Fruit fly (Drosophila melanogaster) whole organism, embryonic: ENCODE data around the gene Ugt305A1.

ENCODE experiments used
- Bdp1 ChIP-seq: fragments of 200-800 bp; sonication (Bioruptor generic); optimal IDR thresholded peaks from 3 replicates; lab custom pipeline; 2016; ENCODE audit warnings: missing biosample characterization, missing genetic modification characterization
- Bgb ChIP-seq: fragments of 200-800 bp; sonication (Bioruptor generic); IDR thresholded peaks from 2 replicates; pipeline ENCODE4 v1.3.6; 2022; ENCODE audit warnings: missing biosample characterization, missing genetic modification characterization; ENCODE audit not compliant: partially characterized antibody
- CG10431 ChIP-seq: fragments of 200-800 bp; sonication (Bioruptor generic); optimal IDR thresholded peaks from 3 replicates; lab custom pipeline; 2018; ENCODE audit warnings: missing biosample characterization, mild to moderate bottlenecking, missing genetic modification characterization
- CG12236 ChIP-seq: fragments of 200-800 bp; sonication (Bioruptor generic); optimal IDR thresholded peaks from 2 replicates; lab custom pipeline; 2016; ENCODE audit warnings: missing biosample characterization, missing genetic modification characterization
- CG12942 ChIP-seq: fragments of 200-800 bp; sonication (Bioruptor generic); optimal IDR thresholded peaks from 3 replicates; lab custom pipeline; 2016; ENCODE audit warnings: missing biosample characterization, missing genetic modification characterization
- CG14014 ChIP-seq: fragments of 200-800 bp; sonication (Bioruptor generic); IDR thresholded peaks from 2 replicates; pipeline ENCODE4 v1.3.6; 2022; ENCODE audit warnings: missing biosample characterization, missing genetic modification characterization
- CG14710 ChIP-seq: fragments of 200-800 bp; sonication (Bioruptor generic); optimal IDR thresholded peaks from 3 replicates; lab custom pipeline; 2019; ENCODE audit warnings: missing biosample characterization, mild to moderate bottlenecking, missing genetic modification characterization, moderate library complexity
- CG15073 ChIP-seq: fragments of 200-800 bp; sonication (Bioruptor generic); optimal IDR thresholded peaks from 2 replicates; lab custom pipeline; 2016; ENCODE audit warnings: missing biosample characterization, missing genetic modification characterization
- CG17385 ChIP-seq: fragments of 200-800 bp; sonication (Bioruptor generic); optimal IDR thresholded peaks from 3 replicates; lab custom pipeline; 2018; ENCODE audit warnings: missing biosample characterization, mild to moderate bottlenecking, missing genetic modification characterization
- CG2202 ChIP-seq: fragments of 200-800 bp; sonication (Bioruptor generic); optimal IDR thresholded peaks from 2 replicates; lab custom pipeline; 2018; ENCODE audit warnings: missing biosample characterization, mild to moderate bottlenecking, missing genetic modification characterization
- CG3995 ChIP-seq: fragments of 200-800 bp; sonication (Bioruptor generic); optimal IDR thresholded peaks from 3 replicates; lab custom pipeline; 2016; ENCODE audit warnings: missing biosample characterization, missing genetic modification characterization
- CG43689 ChIP-seq: fragments of 200-800 bp; sonication (Bioruptor generic); IDR thresholded peaks from 2 replicates; pipeline ENCODE4 v1.3.6; 2022; ENCODE audit warnings: missing biosample characterization, missing genetic modification characterization
- CG4730 ChIP-seq: fragments of 200-800 bp; sonication (Bioruptor generic); IDR thresholded peaks from 2 replicates; pipeline ENCODE4 v1.3.6; 2022; ENCODE audit warnings: missing biosample characterization, missing genetic modification characterization
- CG9727 ChIP-seq: fragments of 200-800 bp; sonication (Bioruptor generic); optimal IDR thresholded peaks from 3 replicates; lab custom pipeline; 2017; ENCODE audit warnings: missing biosample characterization, mild to moderate bottlenecking, missing genetic modification characterization
- CkIIα-i1 ChIP-seq: fragments of 200-800 bp; sonication (Bioruptor generic); IDR thresholded peaks from 2 replicates; pipeline ENCODE4 v1.3.6; 2022; ENCODE audit warnings: missing biosample characterization, missing genetic modification characterization
- D19B ChIP-seq: fragments of 200-800 bp; sonication (Bioruptor generic); optimal IDR thresholded peaks from 2 replicates; lab custom pipeline; 2017; ENCODE audit warnings: missing biosample characterization, mild to moderate bottlenecking, missing genetic modification characterization
- Deaf1 ChIP-seq: fragments of 200-800 bp; optimal IDR thresholded peaks from 3 replicates; lab custom pipeline; 2019; ENCODE audit warnings: missing biosample characterization, mild to moderate bottlenecking, missing genetic modification characterization, moderate library complexity
- Dip2 ChIP-seq: fragments of 200-800 bp; sonication (Bioruptor generic); IDR thresholded peaks from 2 replicates; pipeline ENCODE4 v1.3.6; 2022; ENCODE audit warnings: missing biosample characterization, missing genetic modification characterization
- Ets65A ChIP-seq: fragments of 200-800 bp; sonication (Bioruptor generic); peaks from one replicate; lab custom pipeline; 2016; ENCODE audit warnings: missing biosample characterization, missing genetic modification characterization
- Ets97D ChIP-seq: fragments of 200-800 bp; sonication (Bioruptor generic); optimal IDR thresholded peaks from 3 replicates; lab custom pipeline; 2016; ENCODE audit warnings: missing biosample characterization, missing genetic modification characterization
- H15 ChIP-seq: fragments of 200-800 bp; sonication (Bioruptor generic); IDR thresholded peaks from 3 replicates; pipeline ENCODE4 v1.3.6; 2022; ENCODE audit warnings: missing biosample characterization, missing genetic modification characterization
- HLH4C ChIP-seq: fragments of 200-800 bp; sonication (Bioruptor generic); IDR thresholded peaks from 3 replicates; pipeline ENCODE4 v1.3.6; 2022; ENCODE audit warnings: missing biosample characterization, missing genetic modification characterization; ENCODE audit not compliant: partially characterized antibody
- HLHmδ ChIP-seq: fragments of 200-800 bp; sonication (Bioruptor generic); optimal IDR thresholded peaks from 2 replicates; lab custom pipeline; 2018; ENCODE audit warnings: missing biosample characterization, mild to moderate bottlenecking, missing genetic modification characterization, moderate library complexity
- Hey ChIP-seq: fragments of 200-800 bp; sonication (Bioruptor generic); optimal IDR thresholded peaks from 3 replicates; lab custom pipeline; 2018; ENCODE audit warnings: missing biosample characterization, mild to moderate bottlenecking, missing genetic modification characterization
- Hmr ChIP-seq: fragments of 200-800 bp; sonication (Bioruptor generic); optimal IDR thresholded peaks from 3 replicates; lab custom pipeline; 2017; ENCODE audit warnings: mild to moderate bottlenecking, missing biosample characterization, missing genetic modification reagents, missing genetic modification characterization
- Hr39 ChIP-seq: fragments of >200 bp; optimal IDR thresholded peaks from 2 replicates; lab custom pipeline; 2017
- Hr78 ChIP-seq, 2 experiments: fragments of 200-800 bp in 1 of 2; fragments of >200 bp in 1 of 2; sonication (Bioruptor generic) in 1 of 2; optimal IDR thresholded peaks; 2 replicates each; lab custom pipeline; 2017 to 2019; ENCODE audit warnings: missing biosample characterization in 2 of 2, missing genetic modification characterization in 2 of 2, mild to moderate bottlenecking in 1 of 2, moderate library complexity in 1 of 2
- Lim3 ChIP-seq: fragments of 200-800 bp; sonication (Bioruptor generic); IDR thresholded peaks from 2 replicates; pipeline ENCODE4 v1.3.6; 2022; ENCODE audit warnings: missing biosample characterization, missing genetic modification characterization
- Neu2 ChIP-seq: fragments of 200-800 bp; sonication (Bioruptor generic); optimal IDR thresholded peaks from 3 replicates; lab custom pipeline; 2016; ENCODE audit warnings: missing biosample characterization, missing genetic modification characterization, borderline replicate concordance
- Poxn ChIP-seq: fragments of 200-800 bp; sonication (Bioruptor generic); IDR thresholded peaks from 2 replicates; pipeline ENCODE4 v1.3.6; 2022; ENCODE audit warnings: missing biosample characterization, missing genetic modification characterization
- Sry-β ChIP-seq: fragments of 200-800 bp; sonication (Bioruptor generic); optimal IDR thresholded peaks from 2 replicates; lab custom pipeline; 2018; ENCODE audit warnings: missing biosample characterization, mild to moderate bottlenecking, missing genetic modification characterization, moderate library complexity
- aop ChIP-seq: fragments of 200-800 bp; sonication (Bioruptor generic); IDR thresholded peaks from 2 replicates; pipeline ENCODE4 v1.3.6; 2022; ENCODE audit warnings: missing biosample characterization, missing genetic modification characterization
- bcd ChIP-seq: fragments of 200-800 bp; sonication (Bioruptor generic); optimal IDR thresholded peaks from 2 replicates; lab custom pipeline; 2017; ENCODE audit warnings: missing biosample characterization, mild to moderate bottlenecking, missing genetic modification characterization
- bsh ChIP-seq, 2 experiments: fragments of 200-800 bp; sonication (Bioruptor generic); optimal IDR thresholded peaks; 2 replicates each; lab custom pipeline; 2017 to 2018; ENCODE audit warnings: mild to moderate bottlenecking in 2 of 2, missing biosample characterization in 2 of 2, missing genetic modification characterization in 2 of 2, moderate library complexity in 1 of 2
- chn ChIP-seq: fragments of 200-800 bp; sonication (Bioruptor generic); optimal IDR thresholded peaks from 2 replicates; lab custom pipeline; 2016; ENCODE audit warnings: missing biosample characterization, missing genetic modification characterization
- corto ChIP-seq: fragments of 200-800 bp; sonication (Bioruptor generic); optimal IDR thresholded peaks from 2 replicates; lab custom pipeline; 2016; ENCODE audit warnings: missing biosample characterization, mild to moderate bottlenecking, missing genetic modification characterization, moderate library complexity
- croc ChIP-seq: fragments of 200-800 bp; sonication (Bioruptor generic); conservative IDR thresholded peaks from 3 replicates; pipeline ENCODE4 v1.3.6; 2022; ENCODE audit warnings: missing biosample characterization, missing genetic modification characterization
- dan ChIP-seq: fragments of 200-800 bp; sonication (Bioruptor generic); IDR thresholded peaks from 2 replicates; pipeline ENCODE4 v1.3.6; 2022; ENCODE audit warnings: missing biosample characterization, missing genetic modification characterization
- fd3F ChIP-seq: fragments of 200-800 bp; sonication (Bioruptor generic); optimal IDR thresholded peaks from 2 replicates; lab custom pipeline; 2018; ENCODE audit warnings: missing biosample characterization, mild to moderate bottlenecking, missing genetic modification characterization, moderate library complexity
- gcm ChIP-seq: fragments of 200-800 bp; sonication (Bioruptor generic); optimal IDR thresholded peaks from 2 replicates; lab custom pipeline; 2019; ENCODE audit warnings: missing biosample characterization, mild to moderate bottlenecking, missing genetic modification characterization, moderate library complexity
- gfzf ChIP-seq: fragments of 200-800 bp; sonication (Bioruptor generic); optimal IDR thresholded peaks from 2 replicates; lab custom pipeline; 2016; ENCODE audit warnings: missing biosample characterization, mild to moderate bottlenecking, missing genetic modification characterization, moderate library complexity
- kah ChIP-seq: fragments of 200-800 bp; sonication (Bioruptor generic); optimal IDR thresholded peaks from 2 replicates; lab custom pipeline; 2018; ENCODE audit warnings: missing biosample characterization, mild to moderate bottlenecking, missing genetic modification characterization
- otp ChIP-seq: fragments of 200-800 bp; sonication (Bioruptor generic); IDR thresholded peaks from 3 replicates; pipeline ENCODE4, ENCODE4 v1.3.6; 2022; ENCODE audit warnings: missing biosample characterization, missing genetic modification characterization
- pfk ChIP-seq: fragments of 200-800 bp; sonication (Bioruptor generic); optimal IDR thresholded peaks from 2 replicates; lab custom pipeline; 2018; ENCODE audit warnings: missing biosample characterization, mild to moderate bottlenecking, missing genetic modification characterization, moderate library complexity
- repo ChIP-seq: fragments of 200-800 bp; sonication (Bioruptor generic); optimal IDR thresholded peaks from 2 replicates; lab custom pipeline; 2016; ENCODE audit warnings: missing biosample characterization, missing genetic modification characterization
- sob ChIP-seq: fragments of 200-800 bp; sonication (Bioruptor generic); IDR thresholded peaks from 2 replicates; pipeline ENCODE4 v1.3.6; 2022; ENCODE audit warnings: missing biosample characterization, missing genetic modification characterization
- sr ChIP-seq: fragments of 200-800 bp; sonication (Bioruptor generic); IDR thresholded peaks from 3 replicates; pipeline ENCODE4 v1.3.6; 2022; ENCODE audit warnings: missing biosample characterization, missing genetic modification characterization
- tin ChIP-seq: fragments of 200-800 bp; sonication (Bioruptor generic); optimal IDR thresholded peaks from 3 replicates; lab custom pipeline; 2016; ENCODE audit warnings: missing biosample characterization, missing genetic modification characterization
- vfl ChIP-seq: fragments of 200-800 bp; sonication (Bioruptor generic); optimal IDR thresholded peaks from 2 replicates; lab custom pipeline; 2016; ENCODE audit warnings: missing biosample characterization, missing genetic modification characterization
- zfh2 ChIP-seq: fragments of 200-800 bp; sonication (Bioruptor generic); optimal IDR thresholded peaks from 2 replicates; lab custom pipeline; 2016; ENCODE audit warnings: missing biosample characterization, missing genetic modification characterization

The Ugt305A1 gene

dm6 chr3L:4040247-4040925 lies 19.2 kb upstream of the Ugt305A1 start, which contains the start of the genes CG11593 and Rcd5 (continued):
- TF ChIP-seq CG43689 (GFP tag; lab: Robert Waterston, UW) (no peak), pfk (no peak), Ets97D (GFP tag; lab: Kevin White, UChicago) (peak; percentile 25), H15 (GFP tag; lab: Robert Waterston, UW) (peak; percentile 64), croc (GFP tag; lab: Robert Waterston, UW) (peak; percentile 78), CG14014 (GFP tag; lab: Robert Waterston, UW) (peak; percentile 86), CG15073 (GFP tag; lab: Kevin White, UChicago) (no peak), Hr78 (GFP tag; optimal IDR thresholded peaks at IDR 0.05; lab: Kevin White, UChicago) (no peak), CG9727 (GFP tag; lab: Kevin White, UChicago) (peak; percentile 63), Ets65A (peak; percentile 51), Hr39 (lab: Kevin White, UChicago) (no peak), Hmr (GFP tag; lab: Kevin White, UChicago) (peak; percentile 80), CG4730 (GFP tag; lab: Robert Waterston, UW) (peak; percentile 72), gfzf (GFP tag; lab: Kevin White, UChicago) (peak; percentile 53), CG3995 (GFP tag; lab: Kevin White, UChicago) (peak; percentile 64), vfl (GFP tag; lab: Kevin White, UChicago) (no peak), dan (peak; percentile 34; the same call in 1 of the 2 replicates), corto (GFP tag; lab: Kevin White, UChicago) (no peak), kah (GFP tag; lab: Kevin White, UChicago) (no peak), otp (GFP tag; lab: Robert Waterston, UW) (no peak), aop (no peak), D19B (GFP tag; lab: Kevin White, UChicago) (no peak), CG12236 (GFP tag; lab: Kevin White, UChicago) (no peak), Sry-β (GFP tag; lab: Kevin White, UChicago) (peak; percentile 36), sr (GFP tag; lab: Robert Waterston, UW) (peak; percentile 54; the same call in 1 of the 3 replicates), Bdp1 (GFP tag; lab: Kevin White, UChicago) (no peak), HLH4C (GFP tag; lab: Robert Waterston, UW) (peak; percentile 45; the same call in 1 of the 3 replicates), CG12942 (GFP tag; lab: Kevin White, UChicago) (peak; percentile 75), HLHmδ (GFP tag; lab: Kevin White, UChicago) (no peak), chn (peak; percentile 29), zfh2 (GFP tag; lab: Kevin White, UChicago) (peak; percentile 45), Neu2 (GFP tag; lab: Kevin White, UChicago) (no peak), bsh (GFP tag; optimal IDR thresholded peaks at IDR 0.05; lab: Kevin White, UChicago) (no peak), gcm (GFP tag; lab: Kevin White, UChicago) (no peak), repo (GFP tag; lab: Kevin White, UChicago) (no peak), sob (GFP tag; lab: Robert Waterston, UW) (peak; percentile 86), CG10431 (no peak), Dip2 (GFP tag; lab: Robert Waterston, UW) (no peak), fd3F (peak; percentile 63), Bgb (0 out of 2 replicates have a peak, but pooled peaks have one; percentile 12), CG17385 (GFP tag; lab: Kevin White, UChicago) (peak; percentile 48), tin (peak; percentile 61), CG14710 (peak; percentile 96), Deaf1 (tag; lab: Kevin White, UChicago) (no peak), CG2202 (tag; lab: Kevin White, UChicago) (peak; percentile 31), CkIIα-i1 (no peak), Hey (tag; lab: Kevin White, UChicago) (no peak), Lim3 (GFP tag; lab: Robert Waterston, UW) (0 out of 2 replicates have a peak, but pooled peaks have one; percentile 14), bcd (GFP tag; lab: Kevin White, UChicago) (peak; percentile 86), Poxn (GFP tag; lab: Robert Waterston, UW) (peak; percentile 60; the same call in 1 of the 2 replicates)
